Fruit fly (Drosophila melanogaster) whole organism, embryonic: ENCODE results near the gene CG14022.

Experiments
- B-H1 ChIP-seq: fragments of 200-800 bp; sonication (Bioruptor generic); IDR thresholded peaks from 3 replicates; pipeline ENCODE4 v1.3.6; 2022; ENCODE audit warnings: missing biosample characterization, missing genetic modification characterization
- CG10147 ChIP-seq: fragments of 200-800 bp; sonication (Bioruptor generic); optimal IDR thresholded peaks from 2 replicates; lab custom pipeline; 2019; ENCODE audit warnings: missing biosample characterization, mild to moderate bottlenecking, missing genetic modification characterization, moderate library complexity
- CG10431 ChIP-seq: fragments of 200-800 bp; sonication (Bioruptor generic); optimal IDR thresholded peaks from 3 replicates; lab custom pipeline; 2018; ENCODE audit warnings: missing biosample characterization, mild to moderate bottlenecking, missing genetic modification characterization
- CG11456 ChIP-seq: fragments of 200-800 bp; sonication (Bioruptor generic); IDR thresholded peaks from 3 replicates; pipeline ENCODE4 v1.3.6; 2022; ENCODE audit warnings: missing biosample characterization, missing genetic modification characterization
- CG16813 ChIP-seq: fragments of 200-800 bp; sonication (Bioruptor generic); IDR thresholded peaks from 3 replicates; pipeline ENCODE4 v1.3.6; 2022; ENCODE audit warnings: missing biosample characterization, missing genetic modification characterization; ENCODE audit not compliant: partially characterized antibody
- CG17186 ChIP-seq: fragments of 200-800 bp; sonication (Bioruptor generic); optimal IDR thresholded peaks from 3 replicates; lab custom pipeline; 2017; ENCODE audit warnings: missing biosample characterization, missing genetic modification reagents, missing genetic modification characterization
- CG17385 ChIP-seq: fragments of 200-800 bp; sonication (Bioruptor generic); optimal IDR thresholded peaks from 3 replicates; lab custom pipeline; 2018; ENCODE audit warnings: missing biosample characterization, mild to moderate bottlenecking, missing genetic modification characterization
- CG18011 ChIP-seq: fragments of 200-800 bp; sonication (Bioruptor generic); optimal IDR thresholded peaks from 2 replicates; lab custom pipeline; 2017; ENCODE audit warnings: missing biosample characterization, missing genetic modification characterization, mild to moderate bottlenecking, moderate library complexity, missing genotype
- CG3065 ChIP-seq: fragments of 200-800 bp; sonication (Bioruptor generic); optimal IDR thresholded peaks from 2 replicates; lab custom pipeline; 2016; ENCODE audit warnings: missing biosample characterization, missing genetic modification characterization
- CG3163 ChIP-seq: fragments of 200-800 bp; sonication (Bioruptor generic); optimal IDR thresholded peaks from 3 replicates; lab custom pipeline; 2016; ENCODE audit warnings: missing biosample characterization, missing genetic modification characterization
- CG32772 ChIP-seq: fragments of 200-800 bp; sonication (Bioruptor generic); IDR thresholded peaks from 2 replicates; pipeline ENCODE4 v1.3.6; 2022; ENCODE audit warnings: missing biosample characterization, missing genetic modification characterization
- CG34422 ChIP-seq: fragments of 200-800 bp; sonication (Bioruptor generic); IDR thresholded peaks from 3 replicates; pipeline ENCODE4 v1.3.6; 2022; ENCODE audit warnings: missing biosample characterization, missing genetic modification characterization
- CG4360 ChIP-seq: fragments of 200-800 bp; sonication (Bioruptor generic); IDR thresholded peaks from 2 replicates; pipeline ENCODE4 v1.3.6; 2022; ENCODE audit warnings: missing biosample characterization, missing genetic modification characterization
- CG43689 ChIP-seq: fragments of 200-800 bp; sonication (Bioruptor generic); IDR thresholded peaks from 2 replicates; pipeline ENCODE4 v1.3.6; 2022; ENCODE audit warnings: missing biosample characterization, missing genetic modification characterization
- CG6689 ChIP-seq: fragments of 200-800 bp; sonication (Bioruptor generic); IDR thresholded peaks from 2 replicates; pipeline ENCODE4 v1.3.6; 2022; ENCODE audit warnings: missing biosample characterization, missing genetic modification characterization
- CG7987 ChIP-seq: fragments of 200-800 bp; sonication (Bioruptor generic); optimal IDR thresholded peaks from 2 replicates; lab custom pipeline; 2018; ENCODE audit warnings: missing biosample characterization, mild to moderate bottlenecking, missing genetic modification characterization, moderate library complexity
- CG9932 ChIP-seq: fragments of 200-800 bp; sonication (Bioruptor generic); IDR thresholded peaks from 2 replicates; pipeline ENCODE4 v1.3.6; 2022; ENCODE audit warnings: missing biosample characterization, missing genetic modification characterization
- Dfd ChIP-seq, 2 experiments: fragments of >200 bp; optimal IDR thresholded peaks; 2 replicates each; lab custom pipeline; 2017; ENCODE audit warnings: missing biosample characterization in 2 of 2, missing genetic modification characterization in 2 of 2
- HLH3B ChIP-seq: fragments of 200-800 bp; sonication (Bioruptor generic); IDR thresholded peaks from 2 replicates; pipeline ENCODE4 v1.3.6; 2022; ENCODE audit warnings: missing biosample characterization, missing genetic modification characterization
- Hr78 ChIP-seq, 2 experiments: fragments of 200-800 bp in 1 of 2; fragments of >200 bp in 1 of 2; sonication (Bioruptor generic) in 1 of 2; optimal IDR thresholded peaks; 2 replicates each; lab custom pipeline; 2017 to 2019; ENCODE audit warnings: missing biosample characterization in 2 of 2, missing genetic modification characterization in 2 of 2, mild to moderate bottlenecking in 1 of 2, moderate library complexity in 1 of 2
- Jarid2 ChIP-seq: fragments of 200-800 bp; sonication (Bioruptor generic); optimal IDR thresholded peaks from 3 replicates; lab custom pipeline; 2017; ENCODE audit warnings: mild to moderate bottlenecking, missing biosample characterization, missing genetic modification reagents, missing genetic modification characterization
- Mad ChIP-seq: fragments of 200-800 bp; sonication (Bioruptor generic); optimal IDR thresholded peaks from 2 replicates; lab custom pipeline; 2016; ENCODE audit warnings: missing biosample characterization, missing genetic modification characterization
- Med ChIP-seq: fragments of 200-800 bp; sonication (Bioruptor generic); peaks from one replicate; lab custom pipeline; 2016; ENCODE audit warnings: missing biosample characterization, missing genetic modification characterization, mild to moderate bottlenecking, inconsistent platforms, moderate library complexity
- Mrtf ChIP-seq: fragments of 200-800 bp; sonication (Bioruptor generic); IDR thresholded peaks from 3 replicates; pipeline ENCODE4 v1.3.6; 2022; ENCODE audit warnings: missing biosample characterization, missing genetic modification characterization
- Nf-YC ChIP-seq: fragments of 200-800 bp; optimal IDR thresholded peaks from 3 replicates; lab custom pipeline; 2019; ENCODE audit warnings: missing biosample characterization, mild to moderate bottlenecking, missing genetic modification characterization, moderate library complexity
- PHDP ChIP-seq: fragments of 200-800 bp; sonication (Bioruptor generic); optimal IDR thresholded peaks from 3 replicates; lab custom pipeline; 2018; ENCODE audit warnings: missing biosample characterization, mild to moderate bottlenecking, missing genetic modification characterization, moderate library complexity
- Sox100B ChIP-seq: fragments of 200-800 bp; sonication (Bioruptor generic); optimal IDR thresholded peaks from 3 replicates; lab custom pipeline; 2018; ENCODE audit warnings: missing biosample characterization, mild to moderate bottlenecking, missing genetic modification characterization
- ap ChIP-seq: fragments of 200-800 bp; sonication (Bioruptor generic); IDR thresholded peaks from 2 replicates; pipeline ENCODE4 v1.3.6; 2022; ENCODE audit warnings: missing biosample characterization, missing genetic modification characterization
- ara ChIP-seq: fragments of 200-800 bp; sonication (Bioruptor generic); IDR thresholded peaks from 2 replicates; pipeline ENCODE4 v1.3.6; 2022; ENCODE audit warnings: missing biosample characterization, missing genetic modification characterization
- bab2 ChIP-seq: fragments of 200-800 bp; sonication (Bioruptor generic); optimal IDR thresholded peaks from 2 replicates; lab custom pipeline; 2016; ENCODE audit warnings: missing biosample characterization, missing genetic modification characterization
- crol ChIP-seq: fragments of 200-800 bp; sonication (Bioruptor generic); IDR thresholded peaks from 2 replicates; pipeline ENCODE4 v1.3.6; 2022; ENCODE audit warnings: missing biosample characterization, missing genetic modification characterization
- ewg ChIP-seq: fragments of 200-800 bp; sonication (Bioruptor generic); optimal IDR thresholded peaks from 3 replicates; lab custom pipeline; 2017; ENCODE audit warnings: mild to moderate bottlenecking, missing biosample characterization, missing genetic modification reagents, missing genetic modification characterization
- gcm2 ChIP-seq: fragments of 200-800 bp; sonication (Bioruptor generic); optimal IDR thresholded peaks from 2 replicates; lab custom pipeline; 2016; ENCODE audit warnings: missing biosample characterization, missing genetic modification characterization
- gsb ChIP-seq: fragments of 200-800 bp; sonication (Bioruptor generic); IDR thresholded peaks from 2 replicates; pipeline ENCODE4 v1.3.6; 2022; ENCODE audit warnings: missing biosample characterization, missing genetic modification characterization
- maf-S ChIP-seq: fragments of 200-800 bp; sonication (Bioruptor generic); optimal IDR thresholded peaks from 2 replicates; lab custom pipeline; 2016; ENCODE audit warnings: missing biosample characterization, missing genetic modification characterization
- nerfin-1 ChIP-seq: fragments of 200-800 bp; sonication (Bioruptor generic); optimal IDR thresholded peaks from 3 replicates; lab custom pipeline; 2019; ENCODE audit warnings: missing biosample characterization, mild to moderate bottlenecking, missing genetic modification characterization, moderate library complexity
- pan ChIP-seq, 4 experiments: fragments of >200 bp in 3 of 4; fragments of 200-800 bp in 1 of 4; sonication (Bioruptor generic) in 1 of 4; optimal IDR thresholded peaks in 3 of 4; IDR thresholded peaks in 1 of 4; 2 replicates each; pipeline versions ENCODE4 v1.3.6 to Lab custom; 2017 to 2022; ENCODE audit warnings: missing biosample characterization in 2 of 4, missing genetic modification characterization in 2 of 4, mixed read lengths in 1 of 4
- prd ChIP-seq, 3 experiments: fragments of >200 bp in 2 of 3; fragments of 200-800 bp in 1 of 3; sonication (Bioruptor generic) in 1 of 3; optimal IDR thresholded peaks in 2 of 3; IDR thresholded peaks in 1 of 3; 2 replicates in 2 of 3; 3 replicates in 1 of 3; pipeline versions ENCODE4 v1.3.6 to Lab custom; 2017 to 2022; ENCODE audit warnings: missing biosample characterization in 1 of 3, missing genetic modification characterization in 1 of 3
- pzg ChIP-seq: fragments of 200-800 bp; sonication (Bioruptor generic); optimal IDR thresholded peaks from 3 replicates; lab custom pipeline; 2018; ENCODE audit warnings: missing biosample characterization, mild to moderate bottlenecking, missing genetic modification characterization, moderate library complexity
- scrt ChIP-seq: fragments of 200-800 bp; sonication (Bioruptor generic); optimal IDR thresholded peaks from 2 replicates; lab custom pipeline; 2018; ENCODE audit warnings: missing biosample characterization, mild to moderate bottlenecking, missing genetic modification characterization, moderate library complexity
- sens ChIP-seq: fragments of 200-800 bp; sonication (Bioruptor generic); peaks from one replicate; lab custom pipeline; 2016; ENCODE audit warnings: missing biosample characterization, missing genetic modification characterization
- zen2 ChIP-seq: fragments of 200-800 bp; sonication (Bioruptor generic); IDR thresholded peaks from 3 replicates; pipeline ENCODE4 v1.3.6; 2022; ENCODE audit warnings: missing biosample characterization, missing genetic modification characterization; ENCODE audit not compliant: partially characterized antibody

The CG14022 gene

dm6 chr2L:5324958-5325850 is 3.5 kb downstream of the CG14022 start (continued):
- TF ChIP-seq CG17186 (GFP tag; lab: Kevin White, UChicago), result peak; percentile 54
- TF ChIP-seq CG7987, result peak; percentile 8
- TF ChIP-seq CG3065, result no peak
- TF ChIP-seq Nf-YC (tag; lab: Kevin White, UChicago), result no peak
- TF ChIP-seq pzg, result peak; percentile 34
- no peak for TF ChIP-seq CG43689 (GFP tag; lab: Robert Waterston, UW)
- peak; percentile 61; the same call in 2 of the 3 replicates for TF ChIP-seq Mrtf (GFP tag; lab: Robert Waterston, UW)
- TF ChIP-seq B-H1 (GFP tag; lab: Robert Waterston, UW), result peak; percentile 41; the same call in 2 of the 3 replicates
- TF ChIP-seq CG32772, result peak; percentile 64
- TF ChIP-seq HLH3B (GFP tag; lab: Robert Waterston, UW), result peak; percentile 53; the same call in 1 of the 2 replicates
- peak; percentile 2 for TF ChIP-seq maf-S (GFP tag; lab: Kevin White, UChicago)
- TF ChIP-seq CG17385 (GFP tag; lab: Kevin White, UChicago), result peak; percentile 93
- TF ChIP-seq PHDP (tag; lab: Kevin White, UChicago), result peak; percentile 21
- peak; percentile 22; the same call in 1 of the 2 replicates for TF ChIP-seq ap (GFP tag; lab: Robert Waterston, UW)
- TF ChIP-seq gsb (GFP tag; lab: Robert Waterston, UW), result peak; percentile 55; the same call in 1 of the 2 replicates

- TF ChIP-seq Dfd (GFP tag; optimal IDR thresholded peaks at IDR 0.05; lab: Kevin White, UChicago) (peak in 1 of 2 experiments; percentile 84), CG10147 (GFP tag; lab: Kevin White, UChicago) (no peak), CG4360 (GFP tag; lab: Robert Waterston, UW) (peak; percentile 47), gcm2 (GFP tag; lab: Kevin White, UChicago) (no peak)
These were observed 7.7 kb downstream of the CG14022 start for dm6 chr2L:5321014-5321413.

- TF ChIP-seq CG16813 (GFP tag; lab: Robert Waterston, UW) (no peak), bab2 (GFP tag; lab: Kevin White, UChicago) (no peak), CG18011 (GFP tag; lab: Kevin White, UChicago) (no peak), Hr78 (GFP tag; optimal IDR thresholded peaks at IDR 0.05; lab: Kevin White, UChicago) (no peak), nerfin-1 (tag; lab: Kevin White, UChicago) (no peak), CG3163 (no peak), Dfd (GFP tag; optimal IDR thresholded peaks at IDR 0.05; lab: Kevin White, UChicago) (peak in 1 of 2 experiments; percentile 68), pan (optimal IDR thresholded peaks at IDR 0.05; lab: Kevin White, UChicago) (no peak), pan (GFP tag; optimal IDR thresholded peaks at IDR 0.05 in 1 of 2, IDR thresholded peaks at IDR 0.05 in 1 of 2) (no peak)
These were observed 8.6 kb downstream of the CG14022 start for dm6 chr2L:5320063-5320462.

- TF ChIP-seq CG9932 (peak; percentile 11; the same call in 1 of the 2 replicates), zen2 (GFP tag; lab: Robert Waterston, UW) (peak; percentile 19; the same call in 1 of the 3 replicates), Med (GFP tag; lab: Kevin White, UChicago) (peak; percentile 44), crol (peak; percentile 80), CG6689 (GFP tag; lab: Robert Waterston, UW) (peak; percentile 17; the same call in 1 of the 2 replicates), Jarid2 (GFP tag; lab: Kevin White, UChicago) (peak; percentile 16), Mad (no peak), prd (optimal IDR thresholded peaks at IDR 0.05; lab: Kevin White, UChicago) (no peak), prd (GFP tag; IDR thresholded peaks at IDR 0.05; lab: Robert Waterston, UW) (0 out of 3 replicates have a peak, but pooled peaks have one; percentile 16), ewg (GFP tag; lab: Kevin White, UChicago) (peak; percentile 93), CG11456 (0 out of 3 replicates have a peak, but pooled peaks have one; percentile 51), ara (GFP tag; lab: Robert Waterston, UW) (peak; percentile 11; the same call in 1 of the 2 replicates), CG10431 (GFP tag; lab: Kevin White, UChicago) (no peak), scrt (GFP tag; lab: Kevin White, UChicago) (peak; percentile 96), Sox100B (GFP tag; lab: Kevin White, UChicago) (no peak), sens (GFP tag; lab: Kevin White, UChicago) (peak; percentile 24), CG34422 (GFP tag; lab: Robert Waterston, UW) (0 out of 3 replicates have a peak, but pooled peaks have one; percentile 28)
These were observed 14.0 kb downstream of the CG14022 start, which contains the start of gene CG14024 for dm6 chr2L:5314630-5315159. CG14024 (minus strand) TSS chr2L:5314895.
